Fruit fly (Drosophila melanogaster) whole organism, embryonic: ENCODE measurements around the gene pod1.

ENCODE experiments used
- Antp ChIP-seq: fragments of 200-800 bp; sonication (Bioruptor generic); optimal IDR thresholded peaks from 3 replicates; lab custom pipeline; 2016; ENCODE audit warnings: missing biosample characterization, missing genetic modification characterization
- CG12391 ChIP-seq: fragments of 200-800 bp; sonication (Bioruptor generic); optimal IDR thresholded peaks from 3 replicates; lab custom pipeline; 2018; ENCODE audit warnings: missing biosample characterization, mild to moderate bottlenecking, missing genetic modification characterization, moderate library complexity
- CG8478 ChIP-seq: fragments of >200 bp; optimal IDR thresholded peaks from 2 replicates; lab custom pipeline; 2018
- Deaf1 ChIP-seq: fragments of 200-800 bp; optimal IDR thresholded peaks from 3 replicates; lab custom pipeline; 2019; ENCODE audit warnings: missing biosample characterization, mild to moderate bottlenecking, missing genetic modification characterization, moderate library complexity
- Kr ChIP-seq: fragments of 200-800 bp; sonication (Bioruptor generic); optimal IDR thresholded peaks from 2 replicates; lab custom pipeline; 2017; ENCODE audit warnings: missing biosample characterization, mild to moderate bottlenecking, missing genetic modification characterization
- Poxn ChIP-seq: fragments of 200-800 bp; sonication (Bioruptor generic); IDR thresholded peaks from 2 replicates; pipeline ENCODE4 v1.3.6; 2022; ENCODE audit warnings: missing biosample characterization, missing genetic modification characterization
- Side ChIP-seq: fragments of 200-800 bp; sonication (Bioruptor generic); optimal IDR thresholded peaks from 2 replicates; lab custom pipeline; 2016; ENCODE audit warnings: missing biosample characterization, missing genetic modification characterization
- jumu ChIP-seq: fragments of 200-800 bp; sonication (Bioruptor generic); optimal IDR thresholded peaks from 3 replicates; lab custom pipeline; 2016; ENCODE audit warnings: missing biosample characterization, missing genetic modification characterization
- scrt ChIP-seq: fragments of 200-800 bp; sonication (Bioruptor generic); optimal IDR thresholded peaks from 2 replicates; lab custom pipeline; 2018; ENCODE audit warnings: missing biosample characterization, mild to moderate bottlenecking, missing genetic modification characterization, moderate library complexity

DNA sequence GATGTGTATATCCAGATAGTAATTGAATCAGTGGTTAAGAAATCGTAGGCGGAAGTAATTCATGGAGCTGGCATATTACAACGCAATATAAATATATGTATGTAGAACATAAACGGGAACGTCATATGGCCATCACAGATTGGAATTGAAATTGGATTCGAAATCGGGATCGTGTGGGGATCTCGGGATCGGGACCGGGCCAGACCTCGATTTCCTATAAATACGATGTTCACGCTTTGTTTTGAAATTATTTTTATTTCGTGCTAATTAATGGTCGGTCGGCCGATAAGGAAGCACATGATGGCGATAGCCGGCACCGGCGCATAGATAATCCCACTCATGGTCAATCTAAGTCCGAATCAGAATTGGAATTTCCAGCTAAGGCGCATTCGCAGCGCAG lies 27.2 kb upstream of the pod1 start:
- TF ChIP-seq Deaf1 (tag; lab: Kevin White, UChicago) (no peak), CG8478 (no peak), Antp (GFP tag; lab: Kevin White, UChicago) (no peak), scrt (GFP tag; lab: Kevin White, UChicago) (no peak), CG12391 (tag; lab: Kevin White, UChicago) (no peak), Side (GFP tag; lab: Kevin White, UChicago) (no peak), Kr (GFP tag; lab: Kevin White, UChicago) (no peak), jumu (GFP tag; lab: Kevin White, UChicago) (no peak), Poxn (GFP tag; lab: Robert Waterston, UW) (no peak)
